Worm (Caenorhabditis elegans) whole organism, late embryonic: Measurements from ENCODE around the gene F16F9.1.

Source experiments
- ceh-34 ChIP-seq: sonication (generic microtip); optimal IDR thresholded peaks from 2 replicates; lab custom pipeline; 2016; ENCODE audit warnings: mild to moderate bottlenecking, missing genetic modification characterization, missing compliant biosample characterization
- dve-1 ChIP-seq: sonication (generic microtip); optimal IDR thresholded peaks from 2 replicates; lab custom pipeline; 2017; ENCODE audit warnings: antibody characterized with exemption, mild to moderate bottlenecking, missing genetic modification characterization, missing compliant biosample characterization
- elt-2 ChIP-seq: sonication (generic microtip); optimal IDR thresholded peaks from 2 replicates; lab custom pipeline; 2016; ENCODE audit warnings: missing genetic modification reagents, missing genetic modification characterization, missing compliant biosample characterization
- lim-6 ChIP-seq: sonication (generic microtip); optimal IDR thresholded peaks from 2 replicates; lab custom pipeline; 2016; ENCODE audit warnings: missing genetic modification characterization, missing compliant biosample characterization
- nfya-1 ChIP-seq: sonication (generic microtip); optimal IDR thresholded peaks from 2 replicates; lab custom pipeline; 2017; ENCODE audit warnings: missing genetic modification characterization, mild to moderate bottlenecking, missing compliant biosample characterization, antibody characterized with exemption, moderate library complexity
- nhr-11 ChIP-seq: fragments of 150-350 bp; optimal IDR thresholded peaks from 2 replicates; lab custom pipeline; 2014; ENCODE audit warnings: missing biosample characterization, missing genetic modification characterization
- sdc-2 ChIP-seq: sonication (generic microtip); optimal IDR thresholded peaks from 2 replicates; lab custom pipeline; 2016; ENCODE audit warnings: missing genotype, missing genetic modification characterization, missing compliant biosample characterization

DNA sequence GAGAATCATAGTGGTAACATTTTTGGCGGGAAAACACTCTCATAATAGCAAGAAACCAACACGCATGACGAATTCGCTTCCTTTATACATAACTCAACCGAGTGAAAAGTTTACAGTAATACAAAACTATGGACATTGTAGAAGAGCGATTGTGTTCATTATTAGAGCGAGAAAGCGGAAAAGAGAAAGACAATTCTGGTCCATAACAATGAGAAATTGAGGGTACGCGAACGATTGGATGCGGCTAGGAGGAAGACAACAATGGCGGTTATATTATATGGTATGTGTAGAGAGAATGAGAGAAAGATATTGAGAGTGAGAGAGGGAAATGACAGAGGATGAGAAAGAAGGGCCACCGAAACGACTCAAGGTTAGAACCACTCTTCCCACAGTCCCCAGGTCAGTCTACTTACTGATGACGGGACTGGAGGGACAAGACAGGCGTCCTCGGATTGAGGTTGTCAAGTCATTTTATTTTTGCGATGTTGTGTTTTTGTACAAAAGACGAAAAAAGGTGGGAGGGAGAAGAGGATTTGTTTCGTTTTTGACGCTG is 20.0 kb upstream of the F16F9.1 start:
- TF ChIP-seq nhr-11 (no peak), elt-2 (tag; lab: Kevin White, UChicago) (no peak), ceh-34 (tag; lab: Kevin White, UChicago) (no peak), lim-6 (tag; lab: Kevin White, UChicago) (no peak), dve-1 (tag; lab: Kevin White, UChicago) (no peak), sdc-2 (tag; lab: Kevin White, UChicago) (no peak), nfya-1 (tag; lab: Kevin White, UChicago) (peak; percentile 32)
